Fruit fly (Drosophila melanogaster) S2 (cell line): ENCODE results near the gene Ppt2.

Source experiments
- CG8478 ChIP-seq: fragments of >200 bp; optimal IDR thresholded peaks from 2 replicates; lab custom pipeline; 2018
- CTCF ChIP-seq, 2 experiments: fragments of >200 bp; optimal IDR thresholded peaks; 2 replicates each; lab custom pipeline; 2018

Gene Ppt2

DNA sequence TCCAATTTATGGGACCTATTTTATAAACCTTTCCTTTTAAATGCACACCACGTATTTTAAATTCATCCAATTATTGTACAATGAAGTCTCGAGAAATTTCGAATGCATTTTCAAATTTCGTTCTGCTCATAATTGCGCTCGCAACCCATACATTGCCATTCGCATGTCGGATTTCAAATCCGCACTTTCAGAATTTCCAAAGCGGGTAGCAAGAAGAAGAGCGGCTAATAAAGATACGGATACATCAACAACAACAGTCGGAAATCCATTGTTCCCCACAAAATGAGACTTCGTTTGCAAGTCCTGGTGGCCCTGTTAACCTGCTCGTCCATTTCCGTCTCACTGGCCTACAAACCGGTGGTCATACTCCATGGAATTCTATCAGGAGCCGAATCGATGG is at the start of gene Ppt2:
TSS of gene Ppt2 (plus strand) at position 209 of the 400 bp plus-strand sequence.
- TF ChIP-seq CTCF (optimal IDR thresholded peaks at IDR 0.05; lab: Kevin White, UChicago) (peak in 1 of 2 experiments; percentile 25), CG8478 (lab: Kevin White, UChicago) (no peak)

- no peak for TF ChIP-seq CTCF (optimal IDR thresholded peaks at IDR 0.05; lab: Kevin White, UChicago)
- TF ChIP-seq CG8478 (lab: Kevin White, UChicago), result no peak
Observed at dm6 chr2L:11235534-11235933, 44.6 kb upstream of the Ppt2 start.

DNA sequence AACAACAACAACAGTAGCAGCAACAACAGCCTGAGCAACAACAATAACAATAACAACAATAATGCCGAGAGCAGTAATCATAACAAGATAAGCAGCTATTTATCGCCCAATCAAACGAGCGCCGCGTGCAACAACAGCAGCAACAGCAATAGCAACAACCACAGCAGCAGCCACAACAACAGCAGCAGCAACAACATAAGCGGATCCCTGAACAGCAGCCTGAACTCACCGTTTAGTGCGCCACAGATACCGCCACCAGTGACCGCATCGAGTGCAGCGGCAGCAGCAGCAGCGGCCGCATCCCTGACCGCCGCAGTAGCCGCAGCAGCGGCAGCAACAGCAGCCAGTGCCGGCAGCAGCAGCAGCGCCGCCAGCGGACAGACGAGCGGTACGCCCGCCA is 43.7 kb upstream of the Ppt2 start:
- TF ChIP-seq CTCF (optimal IDR thresholded peaks at IDR 0.05; lab: Kevin White, UChicago) (no peak), CG8478 (lab: Kevin White, UChicago) (no peak)

DNA sequence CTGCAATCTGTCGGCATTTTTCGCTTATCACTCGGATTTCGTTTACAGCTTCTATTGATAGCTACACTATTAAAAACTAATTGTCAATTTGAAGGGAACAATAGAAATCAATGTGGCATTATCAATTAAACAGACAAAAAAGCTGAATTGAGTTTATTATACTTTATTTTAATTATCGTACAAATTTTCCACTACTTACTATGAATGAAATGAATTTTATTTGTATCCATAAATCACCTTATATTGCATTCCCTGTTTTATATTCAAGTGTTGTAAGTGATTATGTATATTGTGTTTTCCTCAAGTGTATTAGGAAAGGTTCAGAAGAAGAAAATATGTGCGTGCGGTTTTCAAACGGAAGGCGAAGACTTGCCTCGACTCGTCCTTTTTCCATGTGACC is 36.2 kb upstream of the Ppt2 start:
- TF ChIP-seq CG8478 (lab: Kevin White, UChicago) (no peak), CTCF (optimal IDR thresholded peaks at IDR 0.05; lab: Kevin White, UChicago) (no peak)

DNA sequence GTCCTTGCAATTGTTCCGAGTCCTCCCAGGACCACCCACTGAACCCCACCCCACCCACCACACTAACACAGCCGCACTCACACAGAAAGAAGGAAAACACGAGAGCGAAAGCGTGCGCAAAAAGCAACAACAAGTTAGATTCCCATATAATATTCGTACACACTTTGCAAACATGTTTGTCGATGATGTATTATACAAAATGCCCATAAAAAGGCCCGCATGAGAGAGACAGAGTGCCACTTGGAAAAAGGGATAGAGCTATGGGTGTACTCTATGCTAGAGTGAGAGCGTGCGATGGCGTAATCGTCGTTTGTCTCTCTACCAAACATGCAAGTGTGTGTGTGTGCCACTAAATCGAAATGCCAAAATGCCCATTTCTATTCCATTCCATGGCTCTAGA is 32.4 kb upstream of the Ppt2 start:
- TF ChIP-seq CTCF (optimal IDR thresholded peaks at IDR 0.05; lab: Kevin White, UChicago) (no peak), CG8478 (lab: Kevin White, UChicago) (no peak)

DNA sequence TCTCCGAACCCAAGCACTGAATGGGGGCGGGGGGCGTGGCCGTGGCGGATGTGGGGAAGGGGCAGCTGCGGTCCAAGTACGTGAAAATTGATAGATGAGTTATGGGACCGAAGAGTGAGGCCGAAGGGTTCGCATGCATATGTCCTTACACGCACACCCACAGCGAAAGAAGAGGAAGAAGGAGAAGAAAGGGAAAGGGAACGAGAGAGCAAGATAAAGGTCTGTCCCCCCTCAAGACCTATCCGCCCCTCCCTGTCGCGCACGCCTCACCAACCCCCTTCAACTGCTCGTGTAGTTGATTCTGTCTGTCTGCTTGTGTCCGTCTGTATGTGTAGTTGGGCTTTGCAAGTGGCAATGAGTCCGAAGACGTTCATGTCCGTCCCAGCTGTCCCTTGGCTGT is 30.7 kb upstream of the Ppt2 start:
- TF ChIP-seq CG8478 (lab: Kevin White, UChicago) (no peak), CTCF (optimal IDR thresholded peaks at IDR 0.05; lab: Kevin White, UChicago) (no peak)

- TF ChIP-seq CG8478 (lab: Kevin White, UChicago) (no peak), CTCF (optimal IDR thresholded peaks at IDR 0.05; lab: Kevin White, UChicago) (no peak)
Observed at dm6 chr2L:11251181-11251580, 28.9 kb upstream of the Ppt2 start.

- TF ChIP-seq CTCF (optimal IDR thresholded peaks at IDR 0.05; lab: Kevin White, UChicago) (peak; percentile 29 to 32), CG8478 (lab: Kevin White, UChicago) (no peak)
Observed at dm6 chr2L:11268933-11269631, 11.0 kb upstream of the Ppt2 start, which contains the start of gene cmet. Gene cmet (minus strand): TSS chr2L:11269002.

- TF ChIP-seq CG8478 (lab: Kevin White, UChicago) (no peak), CTCF (optimal IDR thresholded peaks at IDR 0.05; lab: Kevin White, UChicago) (no peak)
Observed at dm6 chr2L:11269632-11269965, 10.5 kb upstream of the Ppt2 start, which contains the start of gene cana. Gene cana (plus strand): TSS chr2L:11269780.

dm6 chr2L:11271622-11272282 is 8.3 kb upstream of the Ppt2 start:
- TF ChIP-seq CG8478 (lab: Kevin White, UChicago) (no peak), CTCF (optimal IDR thresholded peaks at IDR 0.05; lab: Kevin White, UChicago) (no peak)

DNA sequence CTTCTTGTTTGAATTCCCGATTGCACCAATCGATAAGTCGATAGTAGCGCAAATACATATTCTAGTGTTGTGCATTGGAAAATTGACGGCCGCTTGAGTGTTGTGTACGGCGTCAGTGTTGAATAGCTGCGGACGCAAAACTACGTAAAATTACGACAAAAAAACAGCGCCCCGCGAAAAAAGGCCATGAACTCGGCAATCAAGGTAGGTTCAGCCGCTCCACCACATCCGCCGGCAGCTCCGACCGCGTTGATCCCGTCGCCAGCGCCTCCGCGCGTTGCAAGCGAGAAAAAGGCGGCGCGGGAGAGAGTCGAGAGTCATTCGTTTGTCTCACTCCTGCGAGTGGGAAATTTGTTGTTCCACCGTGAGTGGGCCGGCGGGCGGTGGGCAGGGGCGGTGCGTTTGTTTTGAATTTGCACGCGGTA is 2.2 kb upstream of the Ppt2 start, which contains the start of gene CG33695:
TSS of gene CG33695 (plus strand) at position 95 of the 425 bp plus-strand sequence.
- peak; percentile 3 to 27 for TF ChIP-seq CTCF (optimal IDR thresholded peaks at IDR 0.05; lab: Kevin White, UChicago)
- TF ChIP-seq CG8478 (lab: Kevin White, UChicago), result no peak

DNA sequence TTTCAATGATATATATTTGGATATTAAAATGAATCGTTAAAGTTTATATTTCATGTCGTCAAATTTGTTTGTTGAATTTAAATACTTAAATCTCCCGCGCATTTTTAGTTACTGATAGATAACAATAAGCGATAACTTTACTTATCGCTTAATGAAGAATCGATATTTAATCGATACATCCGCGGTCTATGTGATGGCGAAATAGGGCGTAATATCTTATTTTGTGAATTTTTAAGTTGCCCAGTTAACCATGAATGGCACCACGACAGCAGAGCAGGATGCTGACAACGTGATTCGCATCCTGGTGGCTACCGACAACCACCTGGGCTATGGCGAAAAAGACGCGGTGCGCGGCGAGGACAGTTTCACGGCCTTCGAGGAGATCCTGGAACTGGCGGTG is 1.8 kb downstream of the Ppt2 start, which contains the start of gene mre11:
TSS of gene mre11 (plus strand) at position 161 of the 400 bp plus-strand sequence.
- TF ChIP-seq CTCF (optimal IDR thresholded peaks at IDR 0.05; lab: Kevin White, UChicago) (no peak), CG8478 (lab: Kevin White, UChicago) (no peak)

- TF ChIP-seq CG8478 (lab: Kevin White, UChicago), result no peak
Observed at dm6 chr2L:11285606-11286005, 5.5 kb downstream of the Ppt2 start, which contains the start of gene Osi21. Gene Osi21 (minus strand): TSS chr2L:11285706.

DNA sequence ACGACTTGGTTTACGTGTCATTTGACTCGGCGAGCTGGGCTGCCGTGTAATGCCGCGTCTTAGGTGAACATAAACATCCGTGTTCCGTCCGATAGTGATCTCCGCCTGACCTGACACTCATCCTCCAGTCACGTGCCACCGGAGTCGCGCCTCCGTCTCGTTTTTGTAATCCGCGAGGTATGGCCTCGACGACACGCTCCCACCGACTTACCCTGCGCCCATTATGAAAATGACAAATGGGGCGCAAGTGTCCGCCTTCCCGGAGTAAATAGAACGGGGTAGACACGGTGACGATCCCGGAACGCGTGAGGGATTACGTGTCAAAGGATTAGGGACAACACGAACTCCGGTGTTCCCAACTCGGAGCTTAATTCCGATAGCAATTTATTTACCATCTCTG is 15.7 kb downstream of the Ppt2 start:
- TF ChIP-seq CTCF (optimal IDR thresholded peaks at IDR 0.05; lab: Kevin White, UChicago) (no peak), CG8478 (lab: Kevin White, UChicago) (no peak)

dm6 chr2L:11296483-11296882 is 16.4 kb downstream of the Ppt2 start:
- TF ChIP-seq CTCF (optimal IDR thresholded peaks at IDR 0.05; lab: Kevin White, UChicago), result no peak
- no peak for TF ChIP-seq CG8478 (lab: Kevin White, UChicago)
